Worm (Caenorhabditis elegans) whole organism, young adult: ENCODE results near the gene clc-20.

Experiments used
- B0336.3 ChIP-seq: fragments of 200-800 bp; sonication (Bioruptor generic); IDR thresholded peaks from 2 replicates; pipeline ENCODE4 v1.3.6; 2022; ENCODE audit warnings: missing genetic modification characterization, missing compliant biosample characterization
- C06A6.2 ChIP-seq: fragments of 200-800 bp; sonication (Bioruptor generic); conservative IDR thresholded peaks from 2 replicates; pipeline ENCODE4 v1.3.6; 2022; ENCODE audit warnings: missing genetic modification characterization, missing compliant biosample characterization
- F22D6.2 ChIP-seq: sonication (generic microtip); optimal IDR thresholded peaks from 2 replicates; lab custom pipeline; 2016; ENCODE audit warnings: mild to moderate bottlenecking, missing genetic modification characterization, missing compliant biosample characterization
- F33H1.4 ChIP-seq: fragments of 200-800 bp; sonication (Bioruptor generic); IDR thresholded peaks from 2 replicates; pipeline ENCODE4 v1.3.6; 2022; ENCODE audit warnings: missing genetic modification reagents, missing genetic modification characterization, missing compliant biosample characterization
- F37B4.10 ChIP-seq: fragments of 200-800 bp; sonication (Bioruptor generic); IDR thresholded peaks from 2 replicates; pipeline ENCODE4 v1.3.6; 2022; ENCODE audit warnings: missing genetic modification characterization, missing compliant biosample characterization
- K11D2.4 ChIP-seq: fragments of 200-800 bp; sonication (Bioruptor generic); IDR thresholded peaks from 2 replicates; pipeline ENCODE4 v1.3.6; 2022; ENCODE audit warnings: missing genetic modification reagents, missing genetic modification characterization, missing compliant biosample characterization
- K12H6.12 ChIP-seq: fragments of 200-800 bp; sonication (Bioruptor generic); optimal IDR thresholded peaks from 2 replicates; lab custom pipeline; 2018; ENCODE audit warnings: mild to moderate bottlenecking, missing genetic modification characterization, missing compliant biosample characterization
- Y53G8AR.9 ChIP-seq: fragments of 200-800 bp; sonication (Bioruptor generic); conservative IDR thresholded peaks from 2 replicates; pipeline ENCODE4 v1.3.6; 2022; ENCODE audit warnings: missing genetic modification reagents, missing genetic modification characterization, missing compliant biosample characterization
- Y79H2A.3 ChIP-seq: fragments of 200-800 bp; sonication (Bioruptor generic); conservative IDR thresholded peaks from 2 replicates; pipeline ENCODE4 v1.3.6; 2022; ENCODE audit warnings: missing genetic modification reagents, missing genetic modification characterization, missing compliant biosample characterization
- ama-1 ChIP-seq, 3 experiments: fragments of 150-350 bp in 1 of 3; sonication (generic microtip) in 2 of 3; optimal IDR thresholded peaks; 2 replicates each; lab custom pipeline; 2014 to 2018; ENCODE audit warnings: missing biosample characterization in 2 of 3, missing genetic modification characterization in 2 of 3, missing genetic modification reagents in 2 of 3
- attf-5 ChIP-seq: fragments of 200-800 bp; sonication (Bioruptor generic); optimal IDR thresholded peaks from 2 replicates; lab custom pipeline; 2018; ENCODE audit warnings: mild to moderate bottlenecking, missing genetic modification characterization, missing compliant biosample characterization
- cebp-1 ChIP-seq, 2 experiments: fragments of 200-800 bp in 1 of 2; sonication (Bioruptor generic) in 1 of 2; sonication (generic microtip) in 1 of 2; IDR thresholded peaks in 1 of 2; optimal IDR thresholded peaks in 1 of 2; 2 replicates each; pipeline versions ENCODE4 v1.3.6 to Lab custom; 2017 to 2022; ENCODE audit warnings: missing compliant biosample characterization in 2 of 2, missing genetic modification characterization in 2 of 2, mild to moderate bottlenecking in 1 of 2, missing genetic modification reagents in 1 of 2, moderate library complexity in 1 of 2
- cebp-2 ChIP-seq: fragments of 200-800 bp; sonication (Bioruptor generic); IDR thresholded peaks from 2 replicates; pipeline ENCODE4 v1.3.6; 2022; ENCODE audit warnings: missing genetic modification characterization, missing compliant biosample characterization
- ceh-27 ChIP-seq: fragments of 200-800 bp; sonication (Bioruptor generic); optimal IDR thresholded peaks from 2 replicates; lab custom pipeline; 2018; ENCODE audit warnings: mild to moderate bottlenecking, missing genetic modification characterization, moderate library complexity, missing compliant biosample characterization
- ceh-91 ChIP-seq: fragments of 200-800 bp; sonication (Bioruptor generic); IDR thresholded peaks from 2 replicates; pipeline ENCODE4 v1.3.6; 2022; ENCODE audit warnings: missing genetic modification reagents, missing genetic modification characterization, missing compliant biosample characterization
- die-1 ChIP-seq: sonication (generic microtip); optimal IDR thresholded peaks from 2 replicates; lab custom pipeline; 2016; ENCODE audit warnings: missing genotype, mild to moderate bottlenecking, missing genetic modification characterization, missing compliant biosample characterization
- dpff-1 ChIP-seq: sonication (generic microtip); optimal IDR thresholded peaks from 2 replicates; lab custom pipeline; 2017; ENCODE audit warnings: mild to moderate bottlenecking, missing genetic modification characterization, missing compliant biosample characterization
- ekl-4 ChIP-seq: fragments of 200-800 bp; sonication (Bioruptor generic); IDR thresholded peaks from 2 replicates; pipeline ENCODE4 v1.3.6; 2022; ENCODE audit warnings: missing genetic modification reagents, missing genetic modification characterization, missing compliant biosample characterization
- gei-17 ChIP-seq: fragments of 200-800 bp; sonication (Bioruptor generic); optimal IDR thresholded peaks from 2 replicates; lab custom pipeline; 2018; ENCODE audit warnings: mild to moderate bottlenecking, missing genetic modification characterization, missing compliant biosample characterization
- hlh-26 ChIP-seq: fragments of 200-800 bp; sonication (Bioruptor generic); conservative IDR thresholded peaks from 2 replicates; pipeline ENCODE4 v1.3.6; 2022; ENCODE audit warnings: missing genetic modification reagents, missing genetic modification characterization, missing compliant biosample characterization
- hsf-1 ChIP-seq: fragments of 200-800 bp; sonication (Bioruptor generic); IDR thresholded peaks from 2 replicates; pipeline ENCODE4 v1.3.6; 2022; ENCODE audit warnings: missing genetic modification reagents, missing genetic modification characterization, missing compliant biosample characterization
- let-526 ChIP-seq: fragments of 200-800 bp; sonication (Bioruptor generic); IDR thresholded peaks from 2 replicates; pipeline ENCODE4 v1.3.6; 2022; ENCODE audit warnings: missing genetic modification reagents, missing genetic modification characterization, missing compliant biosample characterization
- let-607 ChIP-seq, 2 experiments: fragments of 200-800 bp in 1 of 2; sonication (Bioruptor generic) in 1 of 2; sonication (generic microtip) in 1 of 2; optimal IDR thresholded peaks; 2 replicates each; lab custom pipeline; 2016 to 2018; ENCODE audit warnings: mild to moderate bottlenecking in 2 of 2, missing compliant biosample characterization in 2 of 2, missing genetic modification characterization in 2 of 2, moderate library complexity in 2 of 2, missing genotype in 1 of 2
- lin-40 ChIP-seq: sonication (generic microtip); optimal IDR thresholded peaks from 2 replicates; lab custom pipeline; 2016; ENCODE audit warnings: missing genetic modification characterization, mild to moderate bottlenecking, missing compliant biosample characterization, missing genotype, missing genetic modification reagents
- madf-10 ChIP-seq: sonication (generic microtip); optimal IDR thresholded peaks from 2 replicates; lab custom pipeline; 2016; ENCODE audit warnings: mild to moderate bottlenecking, missing genetic modification characterization, missing compliant biosample characterization
- nfyb-1 ChIP-seq: fragments of 200-800 bp; sonication (Bioruptor generic); IDR thresholded peaks from 2 replicates; pipeline ENCODE4 v1.3.6; 2022; ENCODE audit warnings: missing genetic modification reagents, missing genetic modification characterization, missing compliant biosample characterization
- nhr-120 ChIP-seq: fragments of 200-800 bp; sonication (Bioruptor generic); IDR thresholded peaks from 2 replicates; pipeline ENCODE4 v1.3.6; 2022; ENCODE audit warnings: missing genetic modification characterization, missing compliant biosample characterization
- nhr-27 ChIP-seq: fragments of 200-800 bp; sonication (Bioruptor generic); optimal IDR thresholded peaks from 2 replicates; lab custom pipeline; 2018; ENCODE audit warnings: mild to moderate bottlenecking, missing genetic modification characterization, moderate library complexity, missing compliant biosample characterization
- nhr-80 ChIP-seq: sonication (generic microtip); optimal IDR thresholded peaks from 2 replicates; lab custom pipeline; 2016; ENCODE audit warnings: missing genetic modification characterization, missing compliant biosample characterization
- nhr-90 ChIP-seq: sonication (generic microtip); optimal IDR thresholded peaks from 2 replicates; lab custom pipeline; 2016; ENCODE audit warnings: missing genotype, mild to moderate bottlenecking, missing genetic modification characterization, missing compliant biosample characterization
- rcor-1 ChIP-seq: fragments of 200-800 bp; sonication (Bioruptor generic); IDR thresholded peaks from 2 replicates; pipeline ENCODE4 v1.3.6; 2022; ENCODE audit warnings: missing genetic modification reagents, missing genetic modification characterization, missing compliant biosample characterization
- repo-1 ChIP-seq: sonication (generic microtip); optimal IDR thresholded peaks from 2 replicates; lab custom pipeline; 2017; ENCODE audit warnings: mild to moderate bottlenecking, missing genetic modification characterization, missing compliant biosample characterization
- rpc-1 ChIP-seq, 2 experiments: fragments of 150-350 bp in 1 of 2; sonication (generic microtip) in 1 of 2; optimal IDR thresholded peaks; 2 replicates each; lab custom pipeline; 2014 to 2018; ENCODE audit warnings: missing biosample characterization in 1 of 2, missing genetic modification characterization in 1 of 2, missing genetic modification reagents in 1 of 2, missing genotype in 1 of 2
- snpc-3.4 ChIP-seq: sonication (generic microtip); optimal IDR thresholded peaks from 2 replicates; lab custom pipeline; 2017; ENCODE audit warnings: missing genetic modification characterization, mild to moderate bottlenecking, missing compliant biosample characterization, antibody characterized with exemption, moderate library complexity, missing genotype, missing genetic modification reagents
- somi-1 ChIP-seq: fragments of 200-800 bp; sonication (Bioruptor generic); optimal IDR thresholded peaks from 2 replicates; lab custom pipeline; 2018; ENCODE audit warnings: mild to moderate bottlenecking, missing genetic modification characterization, missing compliant biosample characterization
- tbp1 ChIP-seq: fragments of 200-800 bp; sonication (Bioruptor generic); optimal IDR thresholded peaks from 2 replicates; lab custom pipeline; 2018; ENCODE audit warnings: mild to moderate bottlenecking, missing genetic modification characterization, missing compliant biosample characterization
- tlf-1 ChIP-seq: fragments of 200-800 bp; sonication (Bioruptor generic); optimal IDR thresholded peaks from 2 replicates; lab custom pipeline; 2018; ENCODE audit warnings: mild to moderate bottlenecking, missing genetic modification characterization, missing compliant biosample characterization
- zfh-2 ChIP-seq: fragments of 200-800 bp; sonication (Bioruptor generic); conservative IDR thresholded peaks from 2 replicates; pipeline ENCODE4 v1.3.6; 2022; ENCODE audit warnings: missing genetic modification reagents, missing genetic modification characterization, missing compliant biosample characterization
- ztf-26 ChIP-seq: sonication (generic microtip); optimal IDR thresholded peaks from 2 replicates; lab custom pipeline; 2017; ENCODE audit warnings: missing genetic modification characterization, missing compliant biosample characterization

clc-20 gene

DNA sequence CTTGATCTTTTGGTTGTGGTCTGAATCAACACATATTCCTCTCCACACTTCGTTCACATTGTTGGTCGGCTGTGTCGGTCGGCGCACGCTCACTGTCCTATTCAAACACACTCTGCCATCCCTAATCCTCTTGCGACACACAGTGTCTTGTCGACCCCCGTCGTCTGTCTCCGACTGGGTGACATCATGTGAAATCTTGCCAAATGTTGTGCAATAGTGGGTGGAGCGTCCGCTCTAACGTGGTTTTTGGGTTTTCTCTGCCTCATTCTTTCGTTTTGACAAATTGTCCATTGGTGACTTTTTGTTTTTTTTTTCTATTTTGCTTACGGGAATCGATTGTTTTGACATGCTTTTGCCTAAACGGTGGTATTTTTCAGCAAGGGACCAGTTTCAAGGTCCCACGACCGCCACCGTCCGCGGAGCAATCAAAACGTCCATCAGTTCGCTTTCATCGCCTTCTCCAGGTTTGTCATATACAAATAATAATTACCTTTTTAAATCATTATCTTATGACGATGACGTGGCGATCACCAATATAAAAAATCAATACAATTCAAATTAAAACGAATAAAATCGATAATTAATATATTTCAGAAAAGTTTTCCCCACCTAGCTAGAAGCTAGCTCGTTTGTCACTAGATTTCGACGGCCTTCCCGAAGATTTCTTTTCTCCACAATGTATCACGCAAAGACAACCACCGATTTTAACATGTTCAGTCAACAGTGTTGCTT, 38.5 kb upstream of the clc-20 start (continued):
- peak; percentile 81 for TF ChIP-seq ekl-4 (GFP tag; lab: Robert Waterston, UW)
- TF ChIP-seq let-607 (tag; optimal IDR thresholded peaks at IDR 0.05; lab: Kevin White, UChicago) = peak; percentile 43 to 54
- peak; percentile 91 for TF ChIP-seq ceh-27 (GFP tag; lab: Kevin White, UChicago)
- peak; percentile 81 for TF ChIP-seq F22D6.2
- TF ChIP-seq let-526 (GFP tag; lab: Robert Waterston, UW) = peak; percentile 82; the same call in 1 of the 2 replicates
- no peak for TF ChIP-seq rpc-1 (optimal IDR thresholded peaks at IDR 0.05; lab: Kevin White, UChicago)
- no peak for TF ChIP-seq rpc-1 (tag; optimal IDR thresholded peaks at IDR 0.05; lab: Kevin White, UChicago)
- TF ChIP-seq Y53G8AR.9 (GFP tag; lab: Robert Waterston, UW) = no peak; the same call in 1 of the 2 replicates
- peak; percentile 35 for TF ChIP-seq die-1 (tag; lab: Kevin White, UChicago)
- no peak for TF ChIP-seq nhr-120 (GFP tag; lab: Robert Waterston, UW)
- TF ChIP-seq K11D2.4 = peak; percentile 79
- peak; percentile 84 for TF ChIP-seq nhr-90 (tag; lab: Kevin White, UChicago)
- TF ChIP-seq cebp-1 (GFP tag; IDR thresholded peaks at IDR 0.05; lab: Robert Waterston, UW) = peak; percentile 98
- peak; percentile 98 for TF ChIP-seq cebp-1 (tag; optimal IDR thresholded peaks at IDR 0.05; lab: Kevin White, UChicago)
- TF ChIP-seq gei-17 = no peak
- 0 out of 2 replicates have a peak, but pooled peaks have one; percentile 40 for TF ChIP-seq Y79H2A.3
- no peak for TF ChIP-seq hlh-26 (GFP tag; lab: Robert Waterston, UW)
- TF ChIP-seq nhr-80 = peak; percentile 95
- no peak for TF ChIP-seq repo-1
- no peak for TF ChIP-seq snpc-3.4 (tag; lab: Kevin White, UChicago)
- no peak for TF ChIP-seq ceh-91 (GFP tag; lab: Robert Waterston, UW)
- TF ChIP-seq ama-1 (optimal IDR thresholded peaks at IDR 0.05; lab: Kevin White, UChicago) = peak; percentile 89
- TF ChIP-seq ama-1 (GFP tag; optimal IDR thresholded peaks at IDR 0.05; lab: Kevin White, UChicago) = peak in 1 of 2 experiments; percentile 37
- TF ChIP-seq rcor-1 = 0 out of 2 replicates have a peak, but pooled peaks have one; percentile 32
- peak; percentile 77 for TF ChIP-seq madf-10 (tag; lab: Kevin White, UChicago)
- peak; percentile 87 for TF ChIP-seq tlf-1
- peak; percentile 84 for TF ChIP-seq nfyb-1
- peak; percentile 86 for TF ChIP-seq K12H6.12 (tag; lab: Kevin White, UChicago)
- TF ChIP-seq somi-1 (GFP tag; lab: Kevin White, UChicago) = peak; percentile 68
- TF ChIP-seq F33H1.4 (GFP tag; lab: Robert Waterston, UW) = peak; percentile 39; the same call in 1 of the 2 replicates
- TF ChIP-seq lin-40 (tag; lab: Kevin White, UChicago) = peak; percentile 89
- TF ChIP-seq cebp-2 = peak; percentile 93; the same call in 1 of the 2 replicates
- TF ChIP-seq ztf-26 (tag; lab: Kevin White, UChicago) = peak; percentile 92
- peak; percentile 92 for TF ChIP-seq zfh-2 (GFP tag; lab: Robert Waterston, UW)
- TF ChIP-seq F37B4.10 (GFP tag; lab: Robert Waterston, UW) = no peak
- peak; percentile 70; the same call in 1 of the 2 replicates for TF ChIP-seq C06A6.2 (GFP tag; lab: Robert Waterston, UW)
- TF ChIP-seq nhr-27 (tag; lab: Kevin White, UChicago) = peak; percentile 23
- peak; percentile 53 for TF ChIP-seq tbp1 (GFP tag; lab: Kevin White, UChicago)
- TF ChIP-seq attf-5 (GFP tag; lab: Kevin White, UChicago) = peak; percentile 88
- TF ChIP-seq hsf-1 = 0 out of 2 replicates have a peak, but pooled peaks have one; percentile 37
- TF ChIP-seq dpff-1 (tag; lab: Kevin White, UChicago) = no peak
- TF ChIP-seq B0336.3 (GFP tag; lab: Robert Waterston, UW) = peak; percentile 61; the same call in 1 of the 2 replicates
